Fruit fly (Drosophila melanogaster) whole organism, embryonic: Measurements from ENCODE around the gene Cdk7.

Experiments
- Atf6 ChIP-seq: fragments of 200-800 bp; sonication (Bioruptor generic); IDR thresholded peaks from 2 replicates; pipeline ENCODE4 v1.3.6; 2022; ENCODE audit warnings: missing biosample characterization, missing genetic modification characterization
- BtbVII ChIP-seq: fragments of 200-800 bp; sonication (Bioruptor generic); optimal IDR thresholded peaks from 3 replicates; lab custom pipeline; 2017; ENCODE audit warnings: missing biosample characterization, mild to moderate bottlenecking, missing genetic modification characterization
- C15 ChIP-seq: fragments of 200-800 bp; sonication (Bioruptor generic); IDR thresholded peaks from 3 replicates; pipeline ENCODE4 v1.3.6; 2022; ENCODE audit warnings: missing biosample characterization, missing genetic modification characterization
- CG11504 ChIP-seq: fragments of 200-800 bp; sonication (Bioruptor generic); optimal IDR thresholded peaks from 3 replicates; lab custom pipeline; 2019; ENCODE audit warnings: missing biosample characterization, mild to moderate bottlenecking, missing genetic modification characterization, moderate library complexity
- CG12299 ChIP-seq: fragments of 200-800 bp; sonication (Bioruptor generic); optimal IDR thresholded peaks from 2 replicates; lab custom pipeline; 2018; ENCODE audit warnings: missing biosample characterization, mild to moderate bottlenecking, missing genetic modification characterization
- CG1233 ChIP-seq: fragments of 200-800 bp; sonication (Bioruptor generic); optimal IDR thresholded peaks from 4 replicates; lab custom pipeline; 2018; ENCODE audit warnings: missing biosample characterization, mild to moderate bottlenecking, missing genetic modification characterization
- CG15073 ChIP-seq: fragments of 200-800 bp; sonication (Bioruptor generic); optimal IDR thresholded peaks from 2 replicates; lab custom pipeline; 2016; ENCODE audit warnings: missing biosample characterization, missing genetic modification characterization
- CG15601 ChIP-seq: fragments of 200-800 bp; sonication (Bioruptor generic); optimal IDR thresholded peaks from 3 replicates; lab custom pipeline; 2019; ENCODE audit warnings: missing biosample characterization, mild to moderate bottlenecking, missing genetic modification characterization, moderate library complexity
- CG17802 ChIP-seq: fragments of 200-800 bp; sonication (Bioruptor generic); optimal IDR thresholded peaks from 2 replicates; lab custom pipeline; 2018; ENCODE audit warnings: missing biosample characterization, mild to moderate bottlenecking, missing genetic modification characterization, moderate library complexity
- CG1792 ChIP-seq: fragments of 200-800 bp; sonication (Bioruptor generic); optimal IDR thresholded peaks from 2 replicates; lab custom pipeline; 2016; ENCODE audit warnings: missing biosample characterization, missing genetic modification characterization
- CG2120 ChIP-seq: fragments of 200-800 bp; sonication (Bioruptor generic); optimal IDR thresholded peaks from 3 replicates; lab custom pipeline; 2016; ENCODE audit warnings: missing biosample characterization, missing genetic modification characterization
- CG2875 ChIP-seq: fragments of 200-800 bp; sonication (Bioruptor generic); optimal IDR thresholded peaks from 2 replicates; lab custom pipeline; 2017; ENCODE audit warnings: missing biosample characterization, mild to moderate bottlenecking, missing genetic modification characterization, missing genetic modification reagents
- CG3995 ChIP-seq: fragments of 200-800 bp; sonication (Bioruptor generic); optimal IDR thresholded peaks from 3 replicates; lab custom pipeline; 2016; ENCODE audit warnings: missing biosample characterization, missing genetic modification characterization
- CG4328 ChIP-seq: fragments of 200-800 bp; sonication (Bioruptor generic); optimal IDR thresholded peaks from 3 replicates; lab custom pipeline; 2017; ENCODE audit warnings: missing biosample characterization, missing genetic modification reagents, missing genetic modification characterization
- CG4404 ChIP-seq: fragments of 200-800 bp; sonication (Bioruptor generic); IDR thresholded peaks from 2 replicates; pipeline ENCODE4 v1.3.6; 2022; ENCODE audit warnings: missing biosample characterization, missing genetic modification characterization
- CG9609 ChIP-seq: fragments of 200-800 bp; sonication (Bioruptor generic); optimal IDR thresholded peaks from 3 replicates; lab custom pipeline; 2016; ENCODE audit warnings: missing biosample characterization, missing genetic modification characterization
- CG9797 ChIP-seq: fragments of 200-800 bp; sonication (Bioruptor generic); optimal IDR thresholded peaks from 3 replicates; lab custom pipeline; 2018; ENCODE audit warnings: missing biosample characterization, mild to moderate bottlenecking, missing genetic modification characterization
- CHES-1-like ChIP-seq: fragments of 200-800 bp; sonication (Bioruptor generic); optimal IDR thresholded peaks from 2 replicates; lab custom pipeline; 2016; ENCODE audit warnings: missing biosample characterization, missing genetic modification characterization
- Camta ChIP-seq: fragments of 200-800 bp; sonication (Bioruptor generic); optimal IDR thresholded peaks from 2 replicates; lab custom pipeline; 2016; ENCODE audit warnings: missing biosample characterization, missing genetic modification characterization
- Chrac-16 ChIP-seq: fragments of 200-800 bp; sonication (Bioruptor generic); optimal IDR thresholded peaks from 3 replicates; lab custom pipeline; 2016; ENCODE audit warnings: missing biosample characterization, missing genetic modification characterization
- CkIIα-i1 ChIP-seq: fragments of 200-800 bp; sonication (Bioruptor generic); IDR thresholded peaks from 2 replicates; pipeline ENCODE4 v1.3.6; 2022; ENCODE audit warnings: missing biosample characterization, missing genetic modification characterization
- Deaf1 ChIP-seq: fragments of 200-800 bp; optimal IDR thresholded peaks from 3 replicates; lab custom pipeline; 2019; ENCODE audit warnings: missing biosample characterization, mild to moderate bottlenecking, missing genetic modification characterization, moderate library complexity
- Dp ChIP-seq: fragments of 200-800 bp; sonication (Bioruptor generic); optimal IDR thresholded peaks from 2 replicates; lab custom pipeline; 2018; ENCODE audit warnings: missing biosample characterization, mild to moderate bottlenecking, missing genetic modification characterization, moderate library complexity
- H2.0 ChIP-seq: fragments of 200-800 bp; sonication (Bioruptor generic); IDR thresholded peaks from 2 replicates; pipeline ENCODE4 v1.3.6; 2022; ENCODE audit warnings: missing biosample characterization, missing genetic modification characterization
- HLH54F ChIP-seq: fragments of 200-800 bp; sonication (Bioruptor generic); optimal IDR thresholded peaks from 3 replicates; lab custom pipeline; 2016; ENCODE audit warnings: missing biosample characterization, missing genetic modification characterization
- Hr78 ChIP-seq, 2 experiments: fragments of 200-800 bp in 1 of 2; fragments of >200 bp in 1 of 2; sonication (Bioruptor generic) in 1 of 2; optimal IDR thresholded peaks; 2 replicates each; lab custom pipeline; 2017 to 2019; ENCODE audit warnings: missing biosample characterization in 2 of 2, missing genetic modification characterization in 2 of 2, mild to moderate bottlenecking in 1 of 2, moderate library complexity in 1 of 2
- NC2α ChIP-seq: fragments of 200-800 bp; sonication (Bioruptor generic); optimal IDR thresholded peaks from 2 replicates; lab custom pipeline; 2016; ENCODE audit warnings: missing biosample characterization, missing genetic modification characterization
- Neu2 ChIP-seq: fragments of 200-800 bp; sonication (Bioruptor generic); optimal IDR thresholded peaks from 3 replicates; lab custom pipeline; 2016; ENCODE audit warnings: missing biosample characterization, missing genetic modification characterization, borderline replicate concordance
- Oaz ChIP-seq: fragments of 200-800 bp; sonication (Bioruptor generic); IDR thresholded peaks from 2 replicates; pipeline ENCODE4 v1.3.6; 2022; ENCODE audit warnings: missing biosample characterization, missing genetic modification characterization
- Pdp1 ChIP-seq, 2 experiments: fragments of 200-800 bp; sonication (Bioruptor generic); optimal IDR thresholded peaks; 3 replicates each; lab custom pipeline; 2016; ENCODE audit warnings: missing biosample characterization in 2 of 2, missing genetic modification characterization in 2 of 2, mild to moderate bottlenecking in 1 of 2, moderate library complexity in 1 of 2
- YL-1 ChIP-seq: fragments of 200-800 bp; sonication (Bioruptor generic); optimal IDR thresholded peaks from 3 replicates; lab custom pipeline; 2017; ENCODE audit warnings: missing biosample characterization, mild to moderate bottlenecking, missing genetic modification characterization
- chinmo ChIP-seq: fragments of 200-800 bp; sonication (Bioruptor generic); IDR thresholded peaks from 4 replicates; pipeline ENCODE4 v1.3.6; 2022; ENCODE audit warnings: missing biosample characterization, missing genetic modification characterization; ENCODE audit not compliant: partially characterized antibody
- croc ChIP-seq: fragments of 200-800 bp; sonication (Bioruptor generic); conservative IDR thresholded peaks from 3 replicates; pipeline ENCODE4 v1.3.6; 2022; ENCODE audit warnings: missing biosample characterization, missing genetic modification characterization
- cwo ChIP-seq: fragments of 200-800 bp; sonication (Bioruptor generic); optimal IDR thresholded peaks from 3 replicates; lab custom pipeline; 2017; ENCODE audit warnings: missing biosample characterization, missing genetic modification characterization, mild to moderate bottlenecking, moderate library complexity, missing genetic modification reagents
- en ChIP-seq: fragments of 200-800 bp; sonication (Bioruptor generic); optimal IDR thresholded peaks from 2 replicates; lab custom pipeline; 2016; ENCODE audit warnings: missing biosample characterization, missing genetic modification characterization
- grn ChIP-seq: fragments of 200-800 bp; sonication (Bioruptor generic); optimal IDR thresholded peaks from 3 replicates; lab custom pipeline; 2017; ENCODE audit warnings: missing biosample characterization, missing genetic modification characterization
- h ChIP-seq: fragments of >200 bp; optimal IDR thresholded peaks from 2 replicates; lab custom pipeline; 2017
- hkb ChIP-seq, 2 experiments: fragments of 200-800 bp in 1 of 2; fragments of >200 bp in 1 of 2; sonication (Bioruptor generic) in 1 of 2; IDR thresholded peaks in 1 of 2; optimal IDR thresholded peaks in 1 of 2; 2 replicates each; pipeline versions ENCODE4 v1.3.6 to Lab custom; 2017 to 2022; ENCODE audit warnings: missing biosample characterization in 1 of 2, missing genetic modification characterization in 1 of 2
- nom ChIP-seq: fragments of 200-800 bp; sonication (Bioruptor generic); optimal IDR thresholded peaks from 2 replicates; lab custom pipeline; 2017; ENCODE audit warnings: missing biosample characterization, missing genetic modification characterization, mild to moderate bottlenecking, moderate library complexity, missing genetic modification reagents
- pho ChIP-seq: fragments of 200-800 bp; sonication (Bioruptor generic); optimal IDR thresholded peaks from 2 replicates; lab custom pipeline; 2016; ENCODE audit warnings: missing biosample characterization, missing genetic modification characterization
- pita ChIP-seq: fragments of 200-800 bp; sonication (Bioruptor generic); optimal IDR thresholded peaks from 2 replicates; lab custom pipeline; 2017; ENCODE audit warnings: missing biosample characterization, mild to moderate bottlenecking, missing genetic modification characterization
- ranshi ChIP-seq: fragments of 200-800 bp; sonication (Bioruptor generic); IDR thresholded peaks from 2 replicates; pipeline ENCODE4 v1.3.6; 2022; ENCODE audit warnings: missing biosample characterization, missing genetic modification characterization
- sd ChIP-seq: fragments of 200-800 bp; sonication (Bioruptor generic); optimal IDR thresholded peaks from 3 replicates; lab custom pipeline; 2018; ENCODE audit warnings: missing biosample characterization, mild to moderate bottlenecking, missing genetic modification characterization, moderate library complexity
- slou ChIP-seq: fragments of 200-800 bp; sonication (Bioruptor generic); optimal IDR thresholded peaks from 3 replicates; lab custom pipeline; 2016; ENCODE audit warnings: missing biosample characterization, missing genetic modification characterization
- slp2 ChIP-seq: fragments of 200-800 bp; sonication (Bioruptor generic); optimal IDR thresholded peaks from 2 replicates; lab custom pipeline; 2016; ENCODE audit warnings: missing biosample characterization, missing genetic modification characterization
- sr ChIP-seq: fragments of 200-800 bp; sonication (Bioruptor generic); IDR thresholded peaks from 3 replicates; pipeline ENCODE4 v1.3.6; 2022; ENCODE audit warnings: missing biosample characterization, missing genetic modification characterization
- tll ChIP-seq, 2 experiments: fragments of 200-800 bp in 1 of 2; fragments of >200 bp in 1 of 2; sonication (Bioruptor generic) in 1 of 2; optimal IDR thresholded peaks; 2 replicates each; lab custom pipeline; 2017 to 2019; ENCODE audit warnings: missing biosample characterization in 2 of 2, missing genetic modification characterization in 2 of 2, mild to moderate bottlenecking in 1 of 2, moderate library complexity in 1 of 2
- trem ChIP-seq: fragments of 200-800 bp; optimal IDR thresholded peaks from 3 replicates; lab custom pipeline; 2019; ENCODE audit warnings: missing biosample characterization, mild to moderate bottlenecking, missing genetic modification characterization, moderate library complexity
- vfl ChIP-seq: fragments of 200-800 bp; sonication (Bioruptor generic); optimal IDR thresholded peaks from 2 replicates; lab custom pipeline; 2016; ENCODE audit warnings: missing biosample characterization, missing genetic modification characterization
- wor ChIP-seq: fragments of 200-800 bp; sonication (Bioruptor generic); IDR thresholded peaks from 2 replicates; pipeline ENCODE4 v1.3.6; 2022; ENCODE audit warnings: missing biosample characterization, missing genetic modification characterization
- zfh1 ChIP-seq: fragments of 200-800 bp; sonication (Bioruptor generic); IDR thresholded peaks from 3 replicates; pipeline ENCODE4 v1.3.6; 2022; ENCODE audit warnings: missing biosample characterization, missing genetic modification characterization

Cdk7 gene

DNA sequence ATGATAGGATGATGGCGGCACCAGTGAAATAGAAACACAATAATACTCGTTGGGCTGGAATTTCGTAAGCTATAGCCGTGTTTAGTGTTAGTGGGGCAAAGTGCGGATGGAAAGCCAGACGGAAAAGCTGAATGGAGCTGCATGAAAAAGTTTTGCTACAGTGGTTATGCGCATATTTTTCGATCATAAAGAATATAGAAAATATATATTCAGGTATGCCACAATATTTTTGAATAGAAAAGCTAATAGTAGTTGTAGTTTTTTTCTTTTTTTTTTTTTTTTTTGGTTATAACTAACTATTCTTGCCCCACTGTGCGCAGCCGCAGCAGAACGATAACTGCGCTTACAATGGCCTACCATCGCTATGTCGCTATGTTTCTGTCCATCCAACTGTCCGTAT is 22.3 kb downstream of the Cdk7 start (continued):
- TF ChIP-seq Hr78 (GFP tag; optimal IDR thresholded peaks at IDR 0.05; lab: Kevin White, UChicago), result no peak
- TF ChIP-seq Camta (GFP tag; lab: Kevin White, UChicago), result no peak
- TF ChIP-seq grn, result no peak
- no peak for TF ChIP-seq Pdp1 (GFP tag; optimal IDR thresholded peaks at IDR 0.05; lab: Kevin White, UChicago)
- no peak for TF ChIP-seq CHES-1-like (GFP tag; lab: Kevin White, UChicago)
- no peak for TF ChIP-seq CkIIα-i1 (GFP tag; lab: Robert Waterston, UW)
- TF ChIP-seq Neu2 (GFP tag; lab: Kevin White, UChicago), result no peak
- TF ChIP-seq en (GFP tag; lab: Kevin White, UChicago), result no peak
- no peak for TF ChIP-seq tll (GFP tag; optimal IDR thresholded peaks at IDR 0.05; lab: Kevin White, UChicago)
- no peak for TF ChIP-seq cwo (GFP tag; lab: Kevin White, UChicago)
- no peak for TF ChIP-seq h (lab: Kevin White, UChicago)
- no peak for TF ChIP-seq H2.0 (GFP tag; lab: Robert Waterston, UW)
- no peak for TF ChIP-seq CG4404 (GFP tag; lab: Robert Waterston, UW)
- TF ChIP-seq sd (tag; lab: Kevin White, UChicago), result no peak
- no peak for TF ChIP-seq CG12299
- TF ChIP-seq CG15073 (GFP tag; lab: Kevin White, UChicago), result no peak
- TF ChIP-seq Atf6, result no peak
- no peak for TF ChIP-seq chinmo (GFP tag; lab: Robert Waterston, UW)
- no peak for TF ChIP-seq sr
- TF ChIP-seq trem (tag; lab: Kevin White, UChicago), result no peak
- TF ChIP-seq wor (GFP tag; lab: Robert Waterston, UW), result 0 out of 2 replicates have a peak, but pooled peaks have one; percentile 18
- TF ChIP-seq pho, result no peak
- no peak for TF ChIP-seq CG15601 (tag; lab: Kevin White, UChicago)
- no peak for TF ChIP-seq nom (GFP tag; lab: Kevin White, UChicago)
- peak; percentile 35 for TF ChIP-seq CG2120 (GFP tag; lab: Kevin White, UChicago)
- TF ChIP-seq CG1792, result no peak
- no peak for TF ChIP-seq CG9797 (GFP tag; lab: Kevin White, UChicago)
- no peak for TF ChIP-seq CG2875 (GFP tag; lab: Kevin White, UChicago)
- no peak for TF ChIP-seq HLH54F (GFP tag; lab: Kevin White, UChicago)
- no peak for TF ChIP-seq slp2 (GFP tag; lab: Kevin White, UChicago)
- TF ChIP-seq BtbVII (GFP tag; lab: Kevin White, UChicago), result no peak
- TF ChIP-seq ranshi (GFP tag; lab: Robert Waterston, UW), result peak; percentile 30; the same call in 1 of the 2 replicates
- TF ChIP-seq croc (GFP tag; lab: Robert Waterston, UW), result no peak
- TF ChIP-seq Dp (GFP tag; lab: Kevin White, UChicago), result no peak
- peak; percentile 2 for TF ChIP-seq CG11504 (tag; lab: Kevin White, UChicago)
- no peak for TF ChIP-seq CG1233 (GFP tag; lab: Kevin White, UChicago)
- no peak for TF ChIP-seq YL-1 (GFP tag; lab: Kevin White, UChicago)
- TF ChIP-seq CG4328 (GFP tag; lab: Kevin White, UChicago), result no peak
- 0 out of 3 replicates have a peak, but pooled peaks have one; percentile 5 for TF ChIP-seq C15 (GFP tag; lab: Robert Waterston, UW)
- TF ChIP-seq CG3995 (GFP tag; lab: Kevin White, UChicago), result no peak
- TF ChIP-seq vfl, result no peak
- no peak for TF ChIP-seq Chrac-16 (GFP tag; lab: Kevin White, UChicago)
- TF ChIP-seq zfh1 (GFP tag; lab: Robert Waterston, UW), result no peak
- no peak for TF ChIP-seq NC2α
- TF ChIP-seq CG9609 (GFP tag; lab: Kevin White, UChicago), result no peak
- TF ChIP-seq CG17802, result no peak
- TF ChIP-seq Deaf1, result no peak
- no peak for TF ChIP-seq Oaz (GFP tag; lab: Robert Waterston, UW)
- TF ChIP-seq slou (GFP tag; lab: Kevin White, UChicago), result no peak
- no peak for TF ChIP-seq pita (GFP tag; lab: Kevin White, UChicago)
- no peak for TF ChIP-seq hkb (optimal IDR thresholded peaks at IDR 0.05; lab: Kevin White, UChicago)
- TF ChIP-seq hkb (GFP tag; IDR thresholded peaks at IDR 0.05; lab: Robert Waterston, UW), result peak; percentile 48; the same call in 1 of the 2 replicates
